Fruit fly (Drosophila melanogaster) whole organism, wandering third instar larva: Measurements from ENCODE around the gene CG5435.

Experiments used
- Hr78 ChIP-seq: fragments of >200 bp; optimal IDR thresholded peaks from 2 replicates; lab custom pipeline; 2017; ENCODE audit warnings: missing biosample characterization, missing genetic modification characterization
- Jra ChIP-seq: sonication (Bioruptor generic); optimal IDR thresholded peaks from 2 replicates; lab custom pipeline; 2016; ENCODE audit warnings: missing biosample characterization, missing genetic modification characterization
- Mio ChIP-seq: sonication (Bioruptor generic); optimal IDR thresholded peaks from 2 replicates; lab custom pipeline; 2016; ENCODE audit warnings: missing biosample characterization, missing genetic modification characterization
- OdsH ChIP-seq: fragments of 200-800 bp; sonication (Bioruptor generic); optimal IDR thresholded peaks from 2 replicates; lab custom pipeline; 2016; ENCODE audit warnings: missing biosample characterization, mild to moderate bottlenecking, missing genetic modification characterization
- Vsx2 ChIP-seq: fragments of 200-300, 225-300 bp; sonication (Bioruptor generic); optimal IDR thresholded peaks from 2 replicates; lab custom pipeline; 2018; ENCODE audit warnings: missing biosample characterization, missing genetic modification characterization; ENCODE audit not compliant: partially characterized antibody
- foxo ChIP-seq, 2 experiments: fragments of 200-800 bp; sonication (Bioruptor generic); optimal IDR thresholded peaks; 2 replicates in 1 of 2; 3 replicates in 1 of 2; lab custom pipeline; 2016 to 2017; ENCODE audit warnings: missing biosample characterization in 2 of 2, missing genetic modification characterization in 2 of 2
- fru ChIP-seq: fragments of 200-800 bp; sonication (Bioruptor generic); optimal IDR thresholded peaks from 3 replicates; lab custom pipeline; 2016; ENCODE audit warnings: missing biosample characterization, mild to moderate bottlenecking, missing genetic modification characterization
- pan ChIP-seq: fragments of >200 bp; optimal IDR thresholded peaks from 2 replicates; lab custom pipeline; 2017
- rgr ChIP-seq: fragments of 200-800 bp; sonication (Bioruptor generic); optimal IDR thresholded peaks from 3 replicates; lab custom pipeline; 2016; ENCODE audit warnings: missing biosample characterization, mild to moderate bottlenecking, missing genetic modification characterization
- tai ChIP-seq: sonication (Bioruptor generic); optimal IDR thresholded peaks from 2 replicates; lab custom pipeline; 2016; ENCODE audit warnings: missing biosample characterization, missing genetic modification characterization
- usp ChIP-seq: fragments of >200 bp; optimal IDR thresholded peaks from 2 replicates; lab custom pipeline; 2017; ENCODE audit warnings: missing biosample characterization, missing genetic modification characterization
- woc ChIP-seq: sonication (Bioruptor generic); optimal IDR thresholded peaks from 2 replicates; lab custom pipeline; 2016; ENCODE audit warnings: missing biosample characterization, mild to moderate bottlenecking, missing genetic modification characterization

dm6 chr2L:12455049-12455448 lies 24.4 kb upstream of the CG5435 start:
- TF ChIP-seq Hr78 (GFP tag; lab: Kevin White, UChicago) (no peak), usp (GFP tag; lab: Kevin White, UChicago) (no peak), Vsx2 (GFP tag; lab: Kevin White, UChicago) (peak; percentile 76), OdsH (no peak), fru (GFP tag; lab: Kevin White, UChicago) (no peak), Jra (GFP tag; lab: Kevin White, UChicago) (no peak), rgr (no peak), Mio (no peak), pan (no peak), foxo (GFP tag; optimal IDR thresholded peaks at IDR 0.05; lab: Kevin White, UChicago) (no peak), tai (GFP tag; lab: Kevin White, UChicago) (no peak), woc (GFP tag; lab: Kevin White, UChicago) (peak; percentile 2)
